Fruit fly (Drosophila melanogaster) whole organism, embryonic: ENCODE measurements around the gene IKKbeta.

Experiments
- CG10267 ChIP-seq: fragments of 200-800 bp; sonication (Bioruptor generic); optimal IDR thresholded peaks from 2 replicates; lab custom pipeline; 2018; ENCODE audit warnings: missing biosample characterization, mild to moderate bottlenecking, missing genetic modification characterization, moderate library complexity
- CG12236 ChIP-seq: fragments of 200-800 bp; sonication (Bioruptor generic); optimal IDR thresholded peaks from 2 replicates; lab custom pipeline; 2016; ENCODE audit warnings: missing biosample characterization, missing genetic modification characterization
- CG1233 ChIP-seq: fragments of 200-800 bp; sonication (Bioruptor generic); optimal IDR thresholded peaks from 4 replicates; lab custom pipeline; 2018; ENCODE audit warnings: missing biosample characterization, mild to moderate bottlenecking, missing genetic modification characterization
- CG12769 ChIP-seq: fragments of 200-800 bp; sonication (Bioruptor generic); optimal IDR thresholded peaks from 2 replicates; lab custom pipeline; 2019; ENCODE audit warnings: missing biosample characterization, mild to moderate bottlenecking, missing genetic modification characterization, moderate library complexity
- CG13296 ChIP-seq: fragments of 200-800 bp; sonication (Bioruptor generic); optimal IDR thresholded peaks from 3 replicates; lab custom pipeline; 2018; ENCODE audit warnings: missing biosample characterization, mild to moderate bottlenecking, missing genetic modification characterization
- CG13424 ChIP-seq: fragments of 200-800 bp; sonication (Bioruptor generic); optimal IDR thresholded peaks from 2 replicates; lab custom pipeline; 2019; ENCODE audit warnings: missing biosample characterization, mild to moderate bottlenecking, missing genetic modification characterization, moderate library complexity
- CG14441 ChIP-seq: fragments of 200-800 bp; sonication (Bioruptor generic); IDR thresholded peaks from 2 replicates; pipeline ENCODE4 v1.3.6; 2022; ENCODE audit warnings: missing biosample characterization, missing genetic modification characterization
- CG17829 ChIP-seq: fragments of 200-800 bp; optimal IDR thresholded peaks from 2 replicates; lab custom pipeline; 2019; ENCODE audit warnings: missing biosample characterization, mild to moderate bottlenecking, missing genetic modification characterization, moderate library complexity
- CG32532 ChIP-seq: fragments of 200-800 bp; sonication (Bioruptor generic); IDR thresholded peaks from 2 replicates; pipeline ENCODE4 v1.3.6; 2022; ENCODE audit warnings: missing biosample characterization, missing genetic modification characterization
- CG32767 ChIP-seq: fragments of 200-800 bp; sonication (Bioruptor generic); IDR thresholded peaks from 2 replicates; pipeline ENCODE4 v1.3.6; 2022; ENCODE audit warnings: missing biosample characterization, missing genetic modification characterization
- CG3281 ChIP-seq: fragments of 200-800 bp; sonication (Bioruptor generic); optimal IDR thresholded peaks from 3 replicates; lab custom pipeline; 2017; ENCODE audit warnings: missing biosample characterization, mild to moderate bottlenecking, missing genetic modification characterization
- CG42726 ChIP-seq: fragments of 200-800 bp; sonication (Bioruptor generic); IDR thresholded peaks from 2 replicates; pipeline ENCODE4 v1.3.6; 2022; ENCODE audit warnings: missing biosample characterization, missing genetic modification characterization; ENCODE audit not compliant: partially characterized antibody
- CG4617 ChIP-seq: fragments of 200-800 bp; sonication (Bioruptor generic); optimal IDR thresholded peaks from 3 replicates; lab custom pipeline; 2016; ENCODE audit warnings: missing biosample characterization, missing genetic modification characterization, borderline replicate concordance
- CG7745 ChIP-seq: fragments of 200-800 bp; sonication (Bioruptor generic); optimal IDR thresholded peaks from 2 replicates; lab custom pipeline; 2018; ENCODE audit warnings: missing biosample characterization, mild to moderate bottlenecking, missing genetic modification characterization, moderate library complexity
- CG8388 ChIP-seq: fragments of 200-800 bp; sonication (Bioruptor generic); optimal IDR thresholded peaks from 2 replicates; lab custom pipeline; 2019; ENCODE audit warnings: missing biosample characterization, mild to moderate bottlenecking, missing genetic modification characterization, moderate library complexity
- CG8924 ChIP-seq: fragments of 200-800 bp; optimal IDR thresholded peaks from 3 replicates; lab custom pipeline; 2019; ENCODE audit warnings: missing biosample characterization, mild to moderate bottlenecking, missing genetic modification characterization, moderate library complexity
- Dad ChIP-seq: fragments of 200-800 bp; sonication (Bioruptor generic); optimal IDR thresholded peaks from 3 replicates; lab custom pipeline; 2016; ENCODE audit warnings: missing biosample characterization, missing genetic modification characterization
- Dbx ChIP-seq: fragments of 200-800 bp; sonication (Bioruptor generic); IDR thresholded peaks from 3 replicates; pipeline ENCODE4 v1.3.6; 2022; ENCODE audit warnings: missing biosample characterization, missing genetic modification characterization
- Drgx ChIP-seq: fragments of 200-800 bp; sonication (Bioruptor generic); IDR thresholded peaks from 2 replicates; pipeline ENCODE4 v1.3.6; 2022; ENCODE audit warnings: missing biosample characterization, missing genetic modification characterization
- Ets65A ChIP-seq: fragments of 200-800 bp; sonication (Bioruptor generic); peaks from one replicate; lab custom pipeline; 2016; ENCODE audit warnings: missing biosample characterization, missing genetic modification characterization
- Fer1 ChIP-seq: fragments of 200-800 bp; sonication (Bioruptor generic); optimal IDR thresholded peaks from 2 replicates; lab custom pipeline; 2017; ENCODE audit warnings: missing biosample characterization, mild to moderate bottlenecking, missing genetic modification characterization
- Gug ChIP-seq: fragments of 200-800 bp; sonication (Bioruptor generic); IDR thresholded peaks from 4 replicates; pipeline ENCODE4 v1.3.6; 2022; ENCODE audit warnings: missing biosample characterization, missing genetic modification characterization
- H2.0 ChIP-seq: fragments of 200-800 bp; sonication (Bioruptor generic); IDR thresholded peaks from 2 replicates; pipeline ENCODE4 v1.3.6; 2022; ENCODE audit warnings: missing biosample characterization, missing genetic modification characterization
- Hand ChIP-seq: fragments of 200-800 bp; sonication (Bioruptor generic); optimal IDR thresholded peaks from 2 replicates; lab custom pipeline; 2017; ENCODE audit warnings: mild to moderate bottlenecking, missing biosample characterization, missing genetic modification reagents, missing genetic modification characterization
- Mad ChIP-seq: fragments of 200-800 bp; sonication (Bioruptor generic); optimal IDR thresholded peaks from 2 replicates; lab custom pipeline; 2016; ENCODE audit warnings: missing biosample characterization, missing genetic modification characterization
- Max ChIP-seq: fragments of 200-800 bp; sonication (Bioruptor generic); optimal IDR thresholded peaks from 2 replicates; lab custom pipeline; 2016; ENCODE audit warnings: missing biosample characterization, mild to moderate bottlenecking, missing genetic modification characterization
- Sin3A ChIP-seq: fragments of >200 bp; optimal IDR thresholded peaks from 2 replicates; lab custom pipeline; 2018
- Sox102F ChIP-seq: fragments of 200-800 bp; sonication (Bioruptor generic); optimal IDR thresholded peaks from 2 replicates; lab custom pipeline; 2018; ENCODE audit warnings: missing biosample characterization, mild to moderate bottlenecking, missing genetic modification characterization, moderate library complexity
- Spps ChIP-seq: fragments of 200-800 bp; sonication (Bioruptor generic); optimal IDR thresholded peaks from 2 replicates; lab custom pipeline; 2018; ENCODE audit warnings: missing biosample characterization, mild to moderate bottlenecking, missing genetic modification characterization
- Trl ChIP-seq, 3 experiments: fragments of >200 bp in 2 of 3; fragments of 200-800 bp in 1 of 3; sonication (Bioruptor generic) in 1 of 3; optimal IDR thresholded peaks; 2 replicates in 1 of 3; 3 replicates in 2 of 3; lab custom pipeline; 2016 to 2017; ENCODE audit warnings: missing biosample characterization in 1 of 3, missing genetic modification characterization in 1 of 3
- Xbp1 ChIP-seq: fragments of 200-800 bp; sonication (Bioruptor generic); optimal IDR thresholded peaks from 3 replicates; lab custom pipeline; 2016; ENCODE audit warnings: missing biosample characterization, mild to moderate bottlenecking, missing genetic modification characterization
- Xrp1 ChIP-seq: fragments of 200-800 bp; sonication (Bioruptor generic); IDR thresholded peaks from 2 replicates; pipeline ENCODE4 v1.3.6; 2022; ENCODE audit warnings: missing biosample characterization, missing genetic modification characterization
- ato ChIP-seq: fragments of 200-800 bp; sonication (Bioruptor generic); IDR thresholded peaks from 2 replicates; pipeline ENCODE4 v1.3.6; 2022; ENCODE audit warnings: missing biosample characterization, missing genetic modification characterization; ENCODE audit not compliant: partially characterized antibody
- crc ChIP-seq: fragments of 200-800 bp; sonication (Bioruptor generic); optimal IDR thresholded peaks from 2 replicates; lab custom pipeline; 2016; ENCODE audit warnings: missing biosample characterization, missing genetic modification characterization
- dmrt99B ChIP-seq: fragments of 200-800 bp; sonication (Bioruptor generic); optimal IDR thresholded peaks from 2 replicates; lab custom pipeline; 2018; ENCODE audit warnings: missing biosample characterization, mild to moderate bottlenecking, missing genetic modification characterization, moderate library complexity
- fu2 ChIP-seq: fragments of 200-800 bp; sonication (Bioruptor generic); optimal IDR thresholded peaks from 2 replicates; lab custom pipeline; 2016; ENCODE audit warnings: missing biosample characterization, missing genetic modification characterization
- gsb-n ChIP-seq: fragments of 200-800 bp; sonication (Bioruptor generic); optimal IDR thresholded peaks from 3 replicates; lab custom pipeline; 2018; ENCODE audit warnings: missing biosample characterization, mild to moderate bottlenecking, missing genetic modification characterization
- hb ChIP-seq: fragments of 200-800 bp; sonication (Bioruptor generic); IDR thresholded peaks from 3 replicates; pipeline ENCODE4 v1.3.6; 2022; ENCODE audit warnings: missing biosample characterization, missing genetic modification characterization; ENCODE audit not compliant: partially characterized antibody
- hbn ChIP-seq: fragments of 200-800 bp; sonication (Bioruptor generic); IDR thresholded peaks from 2 replicates; pipeline ENCODE4 v1.3.6; 2022; ENCODE audit warnings: missing biosample characterization, missing genetic modification characterization; ENCODE audit not compliant: partially characterized antibody
- her ChIP-seq: fragments of 200-800 bp; sonication (Bioruptor generic); optimal IDR thresholded peaks from 2 replicates; lab custom pipeline; 2016; ENCODE audit warnings: missing biosample characterization, missing genetic modification characterization
- inv ChIP-seq: fragments of 200-800 bp; sonication (Bioruptor generic); IDR thresholded peaks from 2 replicates; pipeline ENCODE4 v1.3.6; 2022; ENCODE audit warnings: missing biosample characterization, missing genetic modification characterization; ENCODE audit not compliant: partially characterized antibody
- nerfin-1 ChIP-seq: fragments of 200-800 bp; sonication (Bioruptor generic); optimal IDR thresholded peaks from 3 replicates; lab custom pipeline; 2019; ENCODE audit warnings: missing biosample characterization, mild to moderate bottlenecking, missing genetic modification characterization, moderate library complexity
- pb ChIP-seq: fragments of 200-800 bp; sonication (Bioruptor generic); optimal IDR thresholded peaks from 3 replicates; lab custom pipeline; 2016; ENCODE audit warnings: missing biosample characterization, missing genetic modification characterization
- pfk ChIP-seq: fragments of 200-800 bp; sonication (Bioruptor generic); optimal IDR thresholded peaks from 2 replicates; lab custom pipeline; 2018; ENCODE audit warnings: missing biosample characterization, mild to moderate bottlenecking, missing genetic modification characterization, moderate library complexity
- pho ChIP-seq: fragments of 200-800 bp; sonication (Bioruptor generic); optimal IDR thresholded peaks from 2 replicates; lab custom pipeline; 2016; ENCODE audit warnings: missing biosample characterization, missing genetic modification characterization
- psq ChIP-seq: fragments of 200-800 bp; sonication (Bioruptor generic); optimal IDR thresholded peaks from 2 replicates; lab custom pipeline; 2017; ENCODE audit warnings: missing biosample characterization, missing genetic modification characterization
- seq ChIP-seq: fragments of 200-800 bp; sonication (Bioruptor generic); IDR thresholded peaks from 2 replicates; pipeline ENCODE4 v1.3.6; 2022; ENCODE audit warnings: missing biosample characterization, missing genetic modification characterization
- trh ChIP-seq: fragments of 200-800 bp; sonication (Bioruptor generic); optimal IDR thresholded peaks from 2 replicates; lab custom pipeline; 2016; ENCODE audit warnings: missing biosample characterization, missing genetic modification characterization
- vvl ChIP-seq: fragments of 200-800 bp; sonication (Bioruptor generic); IDR thresholded peaks from 2 replicates; pipeline ENCODE4 v1.3.6; 2022; ENCODE audit warnings: missing biosample characterization, missing genetic modification characterization
- yki ChIP-seq: fragments of >200 bp; optimal IDR thresholded peaks from 3 replicates; lab custom pipeline; 2018

IKKbeta gene

DNA sequence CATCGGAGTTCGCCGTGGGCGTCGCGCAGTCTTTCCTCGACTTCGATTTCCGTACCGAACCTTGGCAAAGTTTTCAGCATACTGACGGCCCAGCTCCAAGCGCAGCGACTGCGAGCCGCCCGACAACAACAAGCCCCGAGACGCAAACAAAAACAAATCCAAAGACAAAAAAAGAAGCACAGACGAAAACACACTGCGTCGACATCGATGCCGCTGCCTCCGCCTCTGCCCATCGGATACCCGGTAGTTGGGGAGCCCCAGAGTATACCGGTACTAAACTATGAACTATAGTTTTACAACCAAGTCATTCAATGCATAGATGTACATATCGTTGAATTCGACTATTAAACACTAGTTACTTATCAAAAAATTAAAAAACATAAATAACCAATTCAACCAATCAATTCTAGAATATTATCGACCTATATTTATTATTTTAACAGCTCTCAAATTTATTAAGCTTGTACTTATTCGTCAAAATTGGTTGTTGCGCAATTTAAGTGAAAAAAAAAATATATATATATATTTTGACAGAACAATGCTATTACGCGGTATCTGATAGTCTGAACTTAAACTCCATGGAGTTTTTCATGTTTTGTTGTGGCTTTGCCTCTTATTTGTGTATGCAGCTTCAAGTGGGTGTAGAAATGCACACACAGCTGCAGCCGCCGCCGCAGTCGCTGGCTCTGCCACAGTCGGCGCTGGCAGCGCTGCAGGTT lies 44.9 kb upstream of the IKKbeta start (continued):
- TF ChIP-seq CG13424 (tag; lab: Kevin White, UChicago): peak; percentile 86
- no peak for TF ChIP-seq crc
- TF ChIP-seq CG14441 (GFP tag; lab: Robert Waterston, UW): peak; percentile 62; the same call in 1 of the 2 replicates
- peak; percentile 35 for TF ChIP-seq trh (GFP tag; lab: Kevin White, UChicago)
- no peak for TF ChIP-seq inv (GFP tag; lab: Robert Waterston, UW)
- peak; percentile 86 for TF ChIP-seq CG8388 (GFP tag; lab: Kevin White, UChicago)
- TF ChIP-seq CG17829 (tag; lab: Kevin White, UChicago): peak; percentile 85
- TF ChIP-seq Xbp1 (GFP tag; lab: Kevin White, UChicago): peak; percentile 73
- no peak for TF ChIP-seq pfk (GFP tag; lab: Kevin White, UChicago)
- TF ChIP-seq Sox102F (GFP tag; lab: Kevin White, UChicago): peak; percentile 90
- no peak for TF ChIP-seq Dad (GFP tag; lab: Kevin White, UChicago)
- TF ChIP-seq Dbx (GFP tag; lab: Robert Waterston, UW): no peak
- peak; percentile 63 for TF ChIP-seq Xrp1 (GFP tag; lab: Robert Waterston, UW)
- no peak for TF ChIP-seq Mad
- TF ChIP-seq Spps: peak; percentile 70
- TF ChIP-seq CG13296: peak; percentile 56
- no peak for TF ChIP-seq Hand (GFP tag; lab: Kevin White, UChicago)
- peak; percentile 54 for TF ChIP-seq Max
- TF ChIP-seq CG4617: peak; percentile 41
- TF ChIP-seq CG10267 (tag; lab: Kevin White, UChicago): peak; percentile 86
- TF ChIP-seq seq (GFP tag; lab: Robert Waterston, UW): no peak
- peak; percentile 63 for TF ChIP-seq CG1233 (GFP tag; lab: Kevin White, UChicago)
- TF ChIP-seq hbn (GFP tag; lab: Robert Waterston, UW): no peak
- no peak for TF ChIP-seq yki
- TF ChIP-seq fu2 (GFP tag; lab: Kevin White, UChicago): no peak
- TF ChIP-seq Sin3A: no peak
- no peak for TF ChIP-seq her
- peak; percentile 51 for TF ChIP-seq CG3281 (GFP tag; lab: Kevin White, UChicago)
- peak; percentile 83 for TF ChIP-seq nerfin-1 (tag; lab: Kevin White, UChicago)
- TF ChIP-seq CG12236 (GFP tag; lab: Kevin White, UChicago): no peak
- TF ChIP-seq hb (GFP tag; lab: Robert Waterston, UW): no peak
- TF ChIP-seq H2.0: no peak
- TF ChIP-seq Ets65A (GFP tag; lab: Kevin White, UChicago): peak; percentile 88
- TF ChIP-seq ato (GFP tag; lab: Robert Waterston, UW): no peak
- TF ChIP-seq vvl: peak; percentile 48
- no peak for TF ChIP-seq Fer1 (GFP tag; lab: Kevin White, UChicago)
- TF ChIP-seq dmrt99B (tag; lab: Kevin White, UChicago): peak; percentile 91
- peak; percentile 70 for TF ChIP-seq Drgx (GFP tag; lab: Robert Waterston, UW)
- no peak for TF ChIP-seq CG7745 (tag; lab: Kevin White, UChicago)
- TF ChIP-seq CG32767 (GFP tag; lab: Robert Waterston, UW): no peak; the same call in 1 of the 2 replicates
- no peak for TF ChIP-seq pb (GFP tag; lab: Kevin White, UChicago)
- peak; percentile 15 for TF ChIP-seq psq
- no peak for TF ChIP-seq CG42726 (GFP tag; lab: Robert Waterston, UW)
- TF ChIP-seq CG32532: no peak
- TF ChIP-seq CG12769 (tag; lab: Kevin White, UChicago): no peak
- no peak for TF ChIP-seq pho (GFP tag; lab: Kevin White, UChicago)
- TF ChIP-seq CG8924 (tag; lab: Kevin White, UChicago): peak; percentile 87
- TF ChIP-seq Gug (GFP tag; lab: Robert Waterston, UW): peak; percentile 36; the same call in 1 of the 4 replicates
- TF ChIP-seq Trl (optimal IDR thresholded peaks at IDR 0.05; lab: Kevin White, UChicago): no peak
- TF ChIP-seq Trl (GFP tag; optimal IDR thresholded peaks at IDR 0.05; lab: Kevin White, UChicago): peak; percentile 12
- TF ChIP-seq gsb-n: peak; percentile 75
